Worm (Caenorhabditis elegans): ENCODE measurements around the gene ZK1098.9.

DNA sequence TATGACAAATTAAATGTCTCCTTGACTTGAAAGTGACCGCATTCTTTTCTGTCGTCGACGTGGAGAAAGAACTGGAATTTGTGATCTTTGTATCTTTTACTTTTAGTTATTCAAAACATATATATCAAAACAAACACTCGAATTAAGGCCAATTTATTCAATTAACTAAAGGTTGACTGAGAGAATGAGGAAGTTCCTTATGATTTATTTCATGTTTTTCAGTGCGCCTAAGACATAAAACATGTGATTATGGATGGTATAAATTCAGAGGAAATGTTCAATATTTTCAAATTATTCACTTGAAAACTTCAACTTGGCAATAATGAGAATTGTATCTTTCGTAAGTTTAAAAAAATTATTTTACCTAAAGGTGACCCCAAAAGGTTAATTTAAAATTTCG is 30.7 kb upstream of the ZK1098.9 start, which contains the start of gene F55H2.8:
- TF ChIP-seq nhr-237 (tag; optimal IDR thresholded peaks at IDR 0.05) (no peak), ceh-82 (tag; optimal IDR thresholded peaks at IDR 0.05) (no peak), ceh-16 (tag; optimal IDR thresholded peaks at IDR 0.05) (no peak), ztf-4 (tag; optimal IDR thresholded peaks at IDR 0.05) (no peak), snpc-4 (tag; optimal IDR thresholded peaks at IDR 0.05) (no peak)
